Fruit fly (Drosophila melanogaster): Measurements from ENCODE around the gene ed.
A peak's percentile ranks its signal among the peaks of the same experiment; 100 is the strongest.

The ed gene

DNA sequence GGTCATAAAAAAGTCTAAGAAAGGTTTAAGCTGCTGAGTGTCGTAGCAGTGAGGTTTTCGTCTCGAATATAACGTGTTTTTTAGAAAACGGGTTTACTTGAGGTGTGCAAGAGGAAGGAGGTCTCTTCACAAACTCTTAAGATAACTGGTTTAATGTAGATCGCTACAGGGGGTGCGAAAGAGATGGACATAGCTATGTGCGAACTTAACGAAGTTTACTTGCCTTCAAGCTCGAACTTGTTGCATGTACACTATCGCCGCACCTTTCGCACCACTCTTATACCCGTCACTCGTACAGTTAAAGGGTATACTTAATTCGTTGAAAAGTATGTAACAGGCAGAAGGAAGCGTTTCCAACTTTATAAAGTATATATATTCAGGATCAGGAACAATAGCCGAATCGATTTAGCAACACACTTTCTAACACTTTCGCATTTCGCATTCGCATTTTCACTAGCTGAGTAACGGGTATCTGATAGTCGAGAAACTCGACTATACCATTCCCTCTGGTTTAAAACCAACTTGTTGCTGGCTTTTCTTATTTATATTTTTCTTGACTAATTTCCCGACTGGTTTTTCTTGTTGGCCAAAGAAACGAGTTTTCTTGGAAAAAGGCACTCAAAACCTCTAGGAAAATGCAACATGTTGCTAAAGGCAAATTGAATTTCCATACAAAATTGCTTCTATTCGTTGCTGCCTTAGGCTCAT is 787 bp upstream of the ed start (continued):
- TF ChIP-seq fd102C (GFP tag; optimal IDR thresholded peaks at IDR 0.05) (peak; percentile 29), CG15479 (GFP tag; optimal IDR thresholded peaks at IDR 0.05) (no peak), ab (GFP tag; optimal IDR thresholded peaks at IDR 0.05) (peak; percentile 64), dati (GFP tag; IDR thresholded peaks at IDR 0.05) (peak; percentile 75), gro (GFP tag; optimal IDR thresholded peaks at IDR 0.05) (peak; percentile 43), Camta (GFP tag; optimal IDR thresholded peaks at IDR 0.05) (peak; percentile 83), CG30403 (GFP tag; optimal IDR thresholded peaks at IDR 0.05) (peak; percentile 85), odd (GFP tag; optimal IDR thresholded peaks at IDR 0.05) (peak; percentile 45), Eip74EF (GFP tag; optimal IDR thresholded peaks at IDR 0.05) (peak in 1 of 2 experiments; percentile 73), Dad (GFP tag; optimal IDR thresholded peaks at IDR 0.05) (peak; percentile 67), CG14860 (GFP tag; IDR thresholded peaks at IDR 0.05; ENCODE audit: partially characterized antibody) (peak; percentile 98), wor (GFP tag; IDR thresholded peaks at IDR 0.05) (peak; percentile 73), disco-r (GFP tag; optimal IDR thresholded peaks at IDR 0.05) (peak; percentile 57), CG3838 (GFP tag; optimal IDR thresholded peaks at IDR 0.05) (peak; percentile 42), fu2 (GFP tag; optimal IDR thresholded peaks at IDR 0.05) (peak; percentile 40), CG16863 (GFP tag; optimal IDR thresholded peaks at IDR 0.05) (peak; percentile 81), Sry-δ (GFP tag; optimal IDR thresholded peaks at IDR 0.05) (peak; percentile 27), Drgx (GFP tag; IDR thresholded peaks at IDR 0.05) (peak; percentile 98), CG4730 (GFP tag; IDR thresholded peaks at IDR 0.05) (peak; percentile 75), gem (tag; optimal IDR thresholded peaks at IDR 0.05) (peak; percentile 92), CG10274 (GFP tag; optimal IDR thresholded peaks at IDR 0.05) (peak; percentile 18), HHEX (GFP tag; optimal IDR thresholded peaks at IDR 0.05) (peak; percentile 79), Jarid2 (GFP tag; optimal IDR thresholded peaks at IDR 0.05) (peak; percentile 20), dpn (GFP tag; optimal IDR thresholded peaks at IDR 0.05) (peak; percentile 82 to 85), Neu2 (GFP tag; optimal IDR thresholded peaks at IDR 0.05; ENCODE audit: borderline replicate concordance) (peak; percentile 32), Optix (GFP tag; IDR thresholded peaks at IDR 0.05) (peak; percentile 94), Hr3 (GFP tag; optimal IDR thresholded peaks at IDR 0.05) (peak; percentile 76), CG34422 (GFP tag; IDR thresholded peaks at IDR 0.05) (peak; percentile 84), CG8290 (GFP tag; optimal IDR thresholded peaks at IDR 0.05) (peak; percentile 81), CG8290 (tag; optimal IDR thresholded peaks at IDR 0.05) (peak; percentile 76 to 84), en (GFP tag; optimal IDR thresholded peaks at IDR 0.05) (peak; percentile 70), GATAe (GFP tag; conservative IDR thresholded peaks at IDR 0.05) (0 out of 2 replicates have a peak, but pooled peaks have one; percentile 17), CG8359 (GFP tag; optimal IDR thresholded peaks at IDR 0.05; ENCODE audit: borderline replicate concordance) (peak; percentile 58), CG2875 (GFP tag; optimal IDR thresholded peaks at IDR 0.05) (peak; percentile 74), CG31365 (tag; optimal IDR thresholded peaks at IDR 0.05) (peak; percentile 16), fd96Cb (tag; optimal IDR thresholded peaks at IDR 0.05) (peak; percentile 86), sqz (GFP tag; optimal IDR thresholded peaks at IDR 0.05) (peak; percentile 70), CG4820 (GFP tag; optimal IDR thresholded peaks at IDR 0.05) (peak; percentile 85), CG2889 (GFP tag; IDR thresholded peaks at IDR 0.05) (peak; percentile 41; the same call in 1 of the 3 replicates), hth (optimal IDR thresholded peaks at IDR 0.05) (no peak), Dref (GFP tag; IDR thresholded peaks at IDR 0.05) (no peak), CG9797 (GFP tag; optimal IDR thresholded peaks at IDR 0.05) (no peak), mld (GFP tag; IDR thresholded peaks at IDR 0.05; ENCODE audit: partially characterized antibody) (peak; percentile 95), CG18764 (GFP tag; optimal IDR thresholded peaks at IDR 0.05) (peak; percentile 66), jing (GFP tag; optimal IDR thresholded peaks at IDR 0.05) (peak; percentile 18), Side (GFP tag; optimal IDR thresholded peaks at IDR 0.05) (peak; percentile 78), bab2 (GFP tag; optimal IDR thresholded peaks at IDR 0.05) (peak; percentile 83), Ada2b (GFP tag; IDR thresholded peaks at IDR 0.05) (peak; percentile 71), Myb (GFP tag; optimal IDR thresholded peaks at IDR 0.05) (peak; percentile 51), CG12942 (GFP tag; optimal IDR thresholded peaks at IDR 0.05) (peak; percentile 75)
